Worm (Caenorhabditis elegans) whole organism, L4/young adult: ENCODE measurements around the gene F44D12.2.

Experiments used
- W03F9.2 ChIP-seq: fragments of 150-350 bp; optimal IDR thresholded peaks from 2 replicates; lab custom pipeline; 2014; ENCODE audit warnings: missing biosample characterization, missing genetic modification characterization
- dao-5 ChIP-seq: sonication (generic microtip); optimal IDR thresholded peaks from 2 replicates; lab custom pipeline; 2016; ENCODE audit warnings: missing genotype, missing genetic modification characterization, moderate library complexity, missing compliant biosample characterization
- him-1 ChIP-seq: sonication (generic microtip); optimal IDR thresholded peaks from 2 replicates; lab custom pipeline; 2016; ENCODE audit warnings: missing genotype, missing genetic modification reagents, missing genetic modification characterization, missing compliant biosample characterization

F44D12.2 gene

DNA sequence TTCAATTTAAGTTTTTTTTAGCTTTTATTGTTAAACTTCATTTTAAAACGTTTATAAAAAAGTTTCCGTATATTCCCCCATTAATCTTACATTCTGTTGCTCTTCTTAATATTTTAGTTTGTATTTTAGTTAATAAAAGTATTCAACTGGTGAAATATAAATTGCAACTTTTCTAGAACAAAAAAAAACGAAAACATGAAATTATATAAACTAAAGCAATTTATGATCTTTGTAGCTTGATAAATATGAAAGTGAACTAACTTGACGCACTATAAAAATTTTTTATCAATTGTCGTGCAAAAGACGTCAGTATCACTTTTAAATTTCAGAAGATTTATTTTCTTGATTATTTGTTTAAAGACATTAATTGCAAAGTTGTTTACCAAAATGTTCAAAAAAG, at the start of gene F44D12.2:
Gene F44D12.2, minus strand, starts transcription at position 101 of the 400 bp plus-strand sequence.
- TF ChIP-seq W03F9.2 (tag; lab: Kevin White, UChicago): no peak
- no peak for TF ChIP-seq dao-5 (tag; lab: Kevin White, UChicago)
- no peak for TF ChIP-seq him-1

DNA sequence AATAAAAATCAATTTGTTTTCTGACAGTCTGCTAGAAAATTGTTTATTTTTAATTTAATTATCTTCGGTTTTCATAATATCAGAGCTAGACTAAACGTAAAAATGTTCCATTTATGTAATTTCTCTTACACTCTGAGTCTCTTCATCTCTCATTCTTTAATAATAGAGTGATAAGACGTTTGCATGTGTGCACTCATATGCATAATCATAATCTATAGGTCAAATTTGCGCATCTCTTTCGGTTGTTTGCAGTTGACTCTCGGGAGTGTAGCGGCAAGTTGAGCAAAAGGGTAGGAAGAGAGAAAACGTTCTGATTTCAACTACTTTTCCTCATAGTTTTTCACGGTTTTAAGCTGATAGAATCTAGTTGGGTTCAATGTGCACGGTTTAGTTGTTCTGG, 48.9 kb upstream of the F44D12.2 start:
- TF ChIP-seq dao-5 (tag; lab: Kevin White, UChicago) (no peak), him-1 (no peak), W03F9.2 (tag; lab: Kevin White, UChicago) (no peak)

DNA sequence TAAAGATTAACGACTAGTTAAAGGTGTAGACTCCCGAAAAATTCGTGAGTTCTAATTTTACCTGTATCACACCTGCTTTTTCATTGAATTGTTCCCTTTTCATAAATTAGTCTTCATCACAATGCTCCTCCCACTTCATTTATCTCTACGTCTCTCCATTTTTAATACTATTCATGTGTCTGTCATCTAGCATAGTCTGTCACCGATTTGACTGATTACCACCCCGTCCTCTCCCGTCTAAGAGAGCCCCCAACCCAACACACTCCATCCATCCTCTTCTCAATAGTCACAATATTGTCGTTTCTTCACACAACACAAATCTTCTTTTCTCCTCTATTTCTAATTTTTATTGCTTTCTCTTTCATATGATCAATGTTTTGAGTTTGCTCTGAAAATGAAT, 47.6 kb upstream of the F44D12.2 start:
- TF ChIP-seq him-1: no peak

DNA sequence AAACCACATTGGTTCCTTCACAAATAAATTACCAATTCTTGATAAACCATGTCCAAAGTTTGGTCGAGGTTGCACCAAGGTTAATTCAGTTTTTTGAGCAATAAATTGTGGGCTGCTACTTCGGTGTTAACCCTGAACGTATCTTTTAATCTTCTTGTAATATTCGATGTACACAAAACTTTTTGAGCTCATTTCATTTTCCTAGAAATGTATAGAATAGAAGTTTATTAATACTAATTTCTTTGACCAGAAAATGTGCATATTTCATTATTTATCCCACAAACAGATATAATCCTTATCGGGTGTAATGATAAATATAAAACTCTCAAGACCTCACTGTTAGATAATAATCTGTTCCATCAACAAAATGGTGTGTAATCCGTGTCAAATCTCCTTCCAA, 46.4 kb upstream of the F44D12.2 start:
- TF ChIP-seq W03F9.2 (tag; lab: Kevin White, UChicago) (no peak), dao-5 (tag; lab: Kevin White, UChicago) (no peak)

DNA sequence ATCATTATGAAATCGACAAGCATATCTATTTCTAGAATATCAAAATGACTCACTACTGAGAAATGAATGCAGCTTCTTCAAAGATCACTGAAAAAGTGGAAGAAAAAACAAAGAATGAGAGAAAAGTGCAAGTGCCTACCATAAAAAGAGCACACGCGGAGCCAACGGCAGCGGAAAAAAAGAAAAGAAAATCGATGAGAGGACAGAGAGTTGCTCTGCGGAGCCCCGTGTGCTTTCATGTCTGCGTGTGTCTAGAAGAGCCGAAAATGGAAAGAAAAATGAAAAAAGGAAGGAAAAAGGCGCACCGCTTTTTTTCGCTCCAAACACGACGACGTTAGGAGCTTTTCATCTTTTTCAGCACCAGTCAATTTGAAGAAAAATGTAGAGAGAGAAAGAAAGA, 45.2 kb upstream of the F44D12.2 start, which contains the start of gene ipla-7:
Gene ipla-7, minus strand, starts transcription at position 122 of the 400 bp plus-strand sequence.
- TF ChIP-seq him-1 (no peak), W03F9.2 (tag; lab: Kevin White, UChicago) (no peak), dao-5 (tag; lab: Kevin White, UChicago) (no peak)

DNA sequence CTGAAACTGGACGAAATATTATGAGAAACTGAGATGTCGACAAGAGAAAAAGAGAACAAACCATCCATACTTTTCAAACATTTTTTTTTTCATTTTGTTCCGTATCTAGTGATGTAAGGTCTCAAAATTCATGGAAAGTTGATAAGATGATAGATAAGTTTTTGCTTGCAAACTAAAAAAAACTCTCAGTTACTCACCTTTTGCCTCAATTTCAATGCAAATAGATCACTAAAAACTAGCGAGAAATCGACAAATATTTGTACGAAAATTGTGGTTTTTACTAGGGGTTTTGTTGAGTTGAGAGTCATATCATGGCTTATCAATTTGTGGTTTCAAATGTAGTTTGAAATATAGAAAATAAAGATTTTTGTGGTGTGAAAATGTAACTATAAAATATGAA, 43.3 kb upstream of the F44D12.2 start:
- TF ChIP-seq dao-5 (tag; lab: Kevin White, UChicago) (no peak), him-1 (no peak), W03F9.2 (tag; lab: Kevin White, UChicago) (no peak)

DNA sequence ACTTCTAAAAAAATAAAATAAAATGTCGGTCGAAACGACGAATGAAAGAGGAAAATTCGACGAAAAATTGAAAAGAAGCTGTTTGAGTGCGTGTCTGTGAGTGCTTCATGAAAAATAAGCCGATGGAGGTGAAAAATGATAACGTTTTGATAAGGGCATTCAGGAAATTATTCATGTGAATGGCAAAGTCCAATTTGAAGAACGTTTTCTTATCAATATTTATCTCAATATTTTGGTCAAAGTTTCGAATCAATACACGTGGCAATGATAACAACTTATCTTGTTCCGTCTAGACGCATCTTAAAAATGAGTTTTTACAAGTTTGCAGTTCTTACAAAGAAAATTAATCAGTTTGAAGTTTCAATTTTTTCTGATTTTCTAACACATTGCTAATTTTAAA, 41.6 kb upstream of the F44D12.2 start:
- TF ChIP-seq dao-5 (tag; lab: Kevin White, UChicago): no peak
- no peak for TF ChIP-seq him-1
- no peak for TF ChIP-seq W03F9.2 (tag; lab: Kevin White, UChicago)

DNA sequence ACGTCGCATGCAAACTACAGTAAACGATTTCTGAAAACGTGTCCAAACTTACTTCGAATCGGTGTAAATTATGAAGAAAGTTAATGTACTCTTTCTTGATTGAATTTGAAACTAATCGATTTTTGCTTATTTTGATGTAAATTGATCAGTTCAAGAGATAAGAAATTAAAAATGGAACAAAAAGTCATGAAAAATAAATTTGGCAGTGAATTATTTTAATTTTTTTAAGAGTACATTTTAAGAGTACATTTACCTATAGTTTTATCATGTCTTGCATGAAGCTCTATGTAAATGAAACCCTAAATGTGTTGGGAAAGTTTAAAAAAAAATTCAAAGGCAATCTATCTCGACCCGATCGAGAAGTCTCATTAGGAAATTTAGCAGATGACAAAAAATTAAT, 38.6 kb upstream of the F44D12.2 start, which contains the start of gene T04B2.7:
Gene T04B2.7, minus strand, starts transcription at position 101 of the 400 bp plus-strand sequence.
- TF ChIP-seq W03F9.2 (tag; lab: Kevin White, UChicago) (no peak), him-1 (no peak), dao-5 (tag; lab: Kevin White, UChicago) (no peak)

DNA sequence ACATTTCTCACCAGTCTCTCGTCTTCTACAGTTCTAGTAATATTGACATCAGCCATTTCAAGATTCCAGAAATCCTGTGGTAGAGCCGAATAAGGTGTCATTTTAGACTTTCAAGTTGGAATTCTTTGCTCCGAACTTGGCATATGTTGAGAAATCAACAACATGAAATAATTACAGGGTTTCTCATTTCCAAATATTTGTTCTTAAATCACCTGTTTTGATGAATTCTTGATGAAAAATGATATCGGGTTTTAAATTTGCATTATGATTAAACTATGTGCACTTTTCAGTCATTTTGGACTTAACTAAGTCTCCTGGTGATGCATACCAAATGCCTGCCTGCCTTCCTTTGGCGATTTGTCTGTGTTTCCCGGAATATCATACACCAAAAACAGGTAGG, 36.0 kb upstream of the F44D12.2 start, which contains the start of gene srv-12:
Gene srv-12, minus strand, starts transcription at position 101 of the 400 bp plus-strand sequence.
- no peak for TF ChIP-seq him-1

DNA sequence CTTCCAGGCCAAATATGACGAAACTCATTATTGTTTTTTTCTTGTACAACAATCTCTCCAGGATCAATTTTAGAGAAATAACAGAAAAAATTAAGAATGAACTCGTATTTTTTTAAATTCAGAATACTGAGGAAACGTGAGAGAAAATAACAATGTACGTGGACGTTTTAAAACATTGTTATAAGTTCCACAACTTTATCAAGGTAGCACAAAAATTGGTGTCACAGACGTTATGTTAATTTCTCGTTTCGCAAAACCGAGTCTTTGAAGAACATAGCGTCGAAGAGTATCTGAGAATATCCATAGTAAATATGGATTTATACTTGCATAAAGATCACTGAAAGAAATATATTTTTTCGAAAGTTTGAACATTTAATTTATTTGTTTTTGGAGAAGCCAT, 33.6 kb upstream of the F44D12.2 start, which contains the start of gene T04B2.8:
Gene T04B2.8, minus strand, starts transcription at position 101 of the 400 bp plus-strand sequence.
- TF ChIP-seq dao-5 (tag; lab: Kevin White, UChicago): no peak
- no peak for TF ChIP-seq W03F9.2 (tag; lab: Kevin White, UChicago)
- no peak for TF ChIP-seq him-1

DNA sequence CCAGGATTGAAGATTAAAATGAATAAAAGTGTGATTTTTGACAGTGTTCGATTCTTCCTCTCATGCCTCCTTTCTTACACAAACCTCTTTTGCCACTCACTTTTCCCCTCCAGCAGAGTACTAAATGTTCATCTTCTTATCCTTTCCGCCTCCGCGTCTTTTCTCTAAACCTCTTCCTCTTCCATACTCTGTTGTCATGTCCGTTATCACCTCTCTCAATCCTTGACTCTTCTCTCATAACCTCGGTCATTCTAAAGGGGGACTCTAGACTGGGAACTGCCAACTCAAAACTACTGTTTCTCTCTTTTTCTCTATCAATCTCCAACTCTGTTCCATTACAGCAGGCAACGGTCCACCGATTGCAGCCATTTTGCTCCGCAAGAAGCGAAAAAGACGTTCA, 30.7 kb upstream of the F44D12.2 start:
- TF ChIP-seq dao-5 (tag; lab: Kevin White, UChicago): no peak
- no peak for TF ChIP-seq him-1
- TF ChIP-seq W03F9.2 (tag; lab: Kevin White, UChicago): no peak

DNA sequence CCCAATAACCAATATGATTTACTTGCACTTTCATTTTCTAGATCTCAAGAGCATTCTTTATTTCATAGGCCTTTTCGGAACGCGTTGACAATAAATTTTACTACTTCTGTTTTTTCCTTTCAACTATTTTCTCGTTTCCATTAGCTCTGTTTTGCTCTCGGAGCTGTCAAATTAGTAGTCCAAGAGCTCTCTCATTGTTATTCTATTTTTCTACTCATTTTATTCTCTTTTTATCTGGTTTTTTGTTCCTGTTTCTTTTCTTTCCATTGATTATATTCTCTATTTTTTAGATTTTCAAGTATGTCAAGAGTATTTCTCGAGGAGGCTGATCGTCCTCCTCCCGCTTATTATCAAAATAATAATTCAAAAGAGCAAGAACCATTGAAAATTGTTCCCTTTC, 29.6 kb upstream of the F44D12.2 start, which contains the start of gene T04B2.3:
Gene T04B2.3, plus strand, starts transcription at position 301 of the 400 bp plus-strand sequence.
- TF ChIP-seq W03F9.2 (tag; lab: Kevin White, UChicago) (no peak), him-1 (no peak), dao-5 (tag; lab: Kevin White, UChicago) (no peak)

DNA sequence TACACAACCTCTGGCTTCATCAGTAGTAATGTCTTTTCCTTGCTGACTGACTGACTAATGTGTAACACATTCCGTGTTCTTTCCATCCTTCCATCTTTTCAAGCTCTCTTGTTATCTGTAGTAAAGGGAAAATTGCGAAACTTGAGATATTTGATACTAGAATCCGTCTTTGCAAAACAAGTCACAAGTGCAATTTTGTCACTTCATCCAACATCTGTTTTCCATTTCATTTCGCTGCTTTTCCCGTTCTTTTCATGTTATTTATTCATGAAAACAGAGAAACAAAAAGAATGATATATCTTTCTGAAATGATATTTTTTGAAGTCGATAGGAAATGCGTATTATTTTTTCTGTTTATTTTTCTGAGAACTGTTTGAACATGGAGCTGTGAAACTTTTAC, 28.5 kb upstream of the F44D12.2 start:
- no peak for TF ChIP-seq him-1
- no peak for TF ChIP-seq W03F9.2 (tag; lab: Kevin White, UChicago)
- TF ChIP-seq dao-5 (tag; lab: Kevin White, UChicago): no peak

DNA sequence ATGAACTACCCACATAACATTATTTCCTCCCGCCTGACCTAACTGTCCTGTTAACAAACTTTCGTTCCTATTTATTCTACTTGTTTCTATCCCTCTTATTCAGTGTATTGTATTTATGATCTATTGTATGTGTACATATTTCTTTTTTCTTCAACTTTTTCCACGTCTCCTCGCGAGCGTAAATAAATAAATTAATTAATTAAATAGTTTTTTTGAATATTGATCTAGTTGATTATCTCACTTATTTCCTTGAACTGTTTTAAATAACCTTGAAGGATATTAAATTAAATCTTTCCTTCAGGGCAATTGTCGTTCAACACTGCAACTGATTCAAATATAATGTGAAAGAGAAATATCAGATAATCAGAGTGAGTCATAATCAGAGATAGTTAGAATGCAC, 25.3 kb upstream of the F44D12.2 start, which contains the start of gene frk-1:
Gene frk-1, plus strand, starts transcription at position 301 of the 400 bp plus-strand sequence.
- TF ChIP-seq dao-5 (tag; lab: Kevin White, UChicago) (no peak), W03F9.2 (tag; lab: Kevin White, UChicago) (no peak), him-1 (no peak)

DNA sequence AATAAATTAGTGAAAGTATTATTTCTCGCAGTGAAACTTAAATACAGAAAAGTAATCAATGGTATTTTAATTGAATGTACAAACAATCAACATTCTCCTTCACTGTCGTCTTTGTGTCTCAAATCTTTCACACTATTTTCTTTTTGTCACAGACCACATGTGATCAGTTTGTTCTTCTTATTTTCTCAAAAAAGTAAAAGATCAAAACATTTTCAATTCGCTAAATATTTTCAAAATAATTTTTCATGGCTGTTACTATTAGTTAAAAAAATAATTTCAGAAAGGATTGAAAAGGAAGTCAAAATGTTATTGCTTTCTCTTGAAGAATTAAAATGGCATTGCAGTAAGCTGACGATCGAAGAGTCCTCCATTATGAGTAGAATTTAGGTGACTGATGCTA, 23.3 kb upstream of the F44D12.2 start, which contains the start of gene dhs-31:
Gene dhs-31, minus strand, starts transcription at position 101 of the 400 bp plus-strand sequence.
- TF ChIP-seq W03F9.2 (tag; lab: Kevin White, UChicago) (no peak), dao-5 (tag; lab: Kevin White, UChicago) (no peak), him-1 (no peak)
